Fruit fly (Drosophila melanogaster): ENCODE measurements around the gene rictor.

DNA sequence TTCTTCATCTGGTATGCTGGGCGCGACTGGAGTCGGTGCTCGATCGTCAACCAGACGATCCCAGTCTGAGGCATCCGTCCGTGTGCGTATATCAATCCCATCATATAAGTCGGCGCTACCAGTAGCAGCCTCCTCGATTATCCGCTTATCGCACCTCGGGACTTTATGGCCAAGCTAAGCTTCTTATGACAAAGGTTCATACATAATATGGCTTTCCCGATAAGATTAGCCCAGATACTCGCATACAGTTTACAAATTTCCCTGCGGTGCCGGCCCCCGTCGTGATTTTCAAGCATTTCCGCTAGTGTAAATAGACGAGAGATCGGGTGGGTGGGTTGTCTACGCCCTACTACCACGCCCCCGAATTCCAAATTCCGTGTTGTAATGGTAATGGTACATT is 19.2 kb upstream of the rictor start, which contains the start of gene CG8028:
- no peak for TF ChIP-seq EcR (GFP tag; optimal IDR thresholded peaks at IDR 0.05)
- no peak for TF ChIP-seq CG8478 (optimal IDR thresholded peaks at IDR 0.05)
- no peak for TF ChIP-seq psq (optimal IDR thresholded peaks at IDR 0.05)
- no peak for TF ChIP-seq usp (GFP tag; optimal IDR thresholded peaks at IDR 0.05)
- no peak for TF ChIP-seq Dll (optimal IDR thresholded peaks at IDR 0.05)
